Worm (Caenorhabditis elegans): ENCODE measurements around the gene C07B5.4.

The C07B5.4 gene

DNA sequence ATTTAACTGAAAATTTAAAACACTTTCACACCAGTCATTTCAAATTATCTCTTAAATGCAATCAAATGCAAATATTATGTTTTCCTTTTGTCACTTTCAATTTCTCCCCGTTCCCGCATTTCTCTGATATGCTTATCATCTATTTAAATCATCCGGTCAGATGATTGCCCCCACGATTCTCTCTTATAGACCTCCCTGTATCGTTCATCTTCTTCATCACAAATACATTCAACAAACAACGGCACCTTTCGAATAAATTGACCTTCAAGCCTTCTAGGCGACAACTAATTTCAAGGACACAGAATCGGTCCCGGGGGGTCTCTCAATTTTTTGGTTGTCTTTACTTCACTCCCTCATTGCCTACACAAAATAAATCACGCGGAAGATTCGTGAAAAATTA lies 19.4 kb downstream of the C07B5.4 start (continued):
- no peak for TF ChIP-seq fkh-2 (tag; optimal IDR thresholded peaks at IDR 0.05)
- TF ChIP-seq daf-12 (tag; optimal IDR thresholded peaks at IDR 0.05), result no peak
- TF ChIP-seq snpc-4 (tag; optimal IDR thresholded peaks at IDR 0.05), result no peak
- no peak for TF ChIP-seq hmg-11 (tag; optimal IDR thresholded peaks at IDR 0.05)
- TF ChIP-seq lsy-12 (tag; optimal IDR thresholded peaks at IDR 0.05), result no peak
- no peak for TF ChIP-seq ceh-28 (tag; optimal IDR thresholded peaks at IDR 0.05)
- TF ChIP-seq fos-1 (tag; optimal IDR thresholded peaks at IDR 0.05), result no peak
- peak; percentile 93 for TF ChIP-seq elt-1 (tag; optimal IDR thresholded peaks at IDR 0.05)
- no peak for TF ChIP-seq R02D3.7 (tag; optimal IDR thresholded peaks at IDR 0.05)
- TF ChIP-seq nhr-237 (tag; optimal IDR thresholded peaks at IDR 0.05), result no peak
- TF ChIP-seq nhr-25 (tag; optimal IDR thresholded peaks at IDR 0.05), result peak; percentile 95
- peak; percentile 22 for TF ChIP-seq lin-39 (tag; optimal IDR thresholded peaks at IDR 0.05)

DNA sequence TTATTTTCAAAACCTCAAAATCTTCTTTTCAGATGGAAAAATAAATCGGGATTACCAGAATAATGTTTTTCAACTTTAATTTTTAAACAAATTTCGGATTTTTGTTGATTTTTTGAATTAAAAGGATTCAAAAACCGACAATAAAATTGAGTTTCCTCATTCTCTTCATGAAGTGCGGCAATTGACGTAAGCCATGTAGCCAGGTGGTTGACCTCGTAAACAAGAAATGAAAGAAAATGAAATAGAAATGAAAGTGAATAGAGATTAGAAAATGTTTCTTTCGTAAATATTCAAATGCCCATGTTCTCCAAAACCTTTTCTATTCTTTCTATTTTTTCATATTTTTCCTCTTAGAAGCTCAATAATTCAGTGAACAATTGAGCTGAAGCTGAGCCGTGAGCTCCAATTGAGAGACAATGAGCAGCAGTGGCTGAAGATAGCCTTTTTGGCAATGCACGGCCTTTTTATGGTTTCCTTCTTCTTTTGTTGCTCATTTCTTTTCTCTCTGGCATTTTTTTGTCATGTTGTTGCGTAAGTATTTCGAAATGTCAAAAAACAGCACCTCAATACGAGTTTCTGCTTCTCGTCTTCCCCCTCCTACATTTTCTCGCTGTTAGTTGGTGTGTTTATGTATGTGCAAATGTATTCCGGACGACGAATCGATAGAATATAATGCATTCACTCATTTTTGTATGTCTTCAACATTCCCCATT lies 20.4 kb downstream of the C07B5.4 start:
- TF ChIP-seq skn-1 (tag; optimal IDR thresholded peaks at IDR 0.05), result peak; percentile 10
- no peak for TF ChIP-seq unc-39 (tag; optimal IDR thresholded peaks at IDR 0.05)
- peak; percentile 19 for TF ChIP-seq lin-39 (tag; optimal IDR thresholded peaks at IDR 0.05)
- TF ChIP-seq egl-5 (tag; optimal IDR thresholded peaks at IDR 0.05), result peak; percentile 40

DNA sequence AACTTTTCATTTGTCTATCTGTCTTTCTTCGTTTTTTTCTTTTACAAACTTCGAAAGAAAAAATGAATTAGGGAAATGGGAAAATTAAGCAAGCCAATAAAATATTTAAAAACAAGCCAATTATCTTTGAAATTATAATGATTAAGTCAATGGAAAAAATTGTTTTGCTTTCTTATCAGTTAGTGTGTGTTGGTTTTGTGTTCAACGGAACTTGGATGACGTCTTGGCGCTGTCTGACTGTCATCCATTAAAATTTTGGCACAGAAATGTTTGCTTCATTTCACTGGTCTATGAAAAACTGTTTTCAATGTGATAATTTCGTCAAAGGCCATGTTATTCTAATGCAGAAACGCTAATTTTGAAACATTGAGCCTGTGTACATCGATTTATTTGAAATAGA lies 21.1 kb downstream of the C07B5.4 start:
- TF ChIP-seq nhr-76 (tag; optimal IDR thresholded peaks at IDR 0.05) (no peak), elt-2 (tag; optimal IDR thresholded peaks at IDR 0.05) (peak; percentile 66), pqm-1 (tag; optimal IDR thresholded peaks at IDR 0.05) (peak; percentile 46)

DNA sequence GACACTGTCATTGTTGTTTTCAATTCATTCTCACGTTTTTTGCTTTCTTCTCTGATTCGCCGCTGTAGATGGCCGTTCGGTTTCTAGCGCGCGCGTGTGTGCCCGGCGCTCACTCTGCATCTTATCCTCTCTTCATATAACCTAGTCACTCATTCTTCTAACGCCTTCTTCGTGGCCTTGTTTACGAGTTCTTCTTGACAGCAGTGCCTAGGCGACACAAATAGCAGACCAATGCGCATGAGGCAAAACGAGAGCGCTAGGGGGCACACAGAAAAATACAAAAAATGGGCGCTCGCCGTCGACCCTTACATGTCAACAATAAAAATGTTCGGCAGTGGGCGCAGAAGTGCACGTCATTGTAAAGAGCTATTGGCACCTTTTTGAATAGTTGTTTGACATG lies 21.7 kb downstream of the C07B5.4 start:
- TF ChIP-seq nhr-43 (tag; optimal IDR thresholded peaks at IDR 0.05; ENCODE audit: poor library complexity, severe bottlenecking) (peak; percentile 22), mdl-1 (tag; optimal IDR thresholded peaks at IDR 0.05) (peak; percentile 57), unc-62 (GFP tag; optimal IDR thresholded peaks at IDR 0.05) (peak; percentile 62), ceh-28 (tag; optimal IDR thresholded peaks at IDR 0.05) (peak; percentile 42), nfya-1 (tag; optimal IDR thresholded peaks at IDR 0.05; ENCODE audit: insufficient read depth) (peak; percentile 84), fos-1 (tag; optimal IDR thresholded peaks at IDR 0.05) (no peak), nhr-12 (tag; optimal IDR thresholded peaks at IDR 0.05) (no peak), nhr-11 (tag; optimal IDR thresholded peaks at IDR 0.05) (no peak), ama-1 (optimal IDR thresholded peaks at IDR 0.05) (peak; percentile 34), egl-5 (tag; optimal IDR thresholded peaks at IDR 0.05) (peak; percentile 43), jun-1 (tag; optimal IDR thresholded peaks at IDR 0.05) (peak; percentile 74), hmg-11 (tag; optimal IDR thresholded peaks at IDR 0.05) (peak; percentile 54), pqm-1 (tag; optimal IDR thresholded peaks at IDR 0.05) (peak; percentile 24), nhr-23 (tag; optimal IDR thresholded peaks at IDR 0.05) (peak; percentile 63), egl-27 (tag; optimal IDR thresholded peaks at IDR 0.05) (no peak), elt-2 (tag; optimal IDR thresholded peaks at IDR 0.05) (peak; percentile 47), lin-39 (tag; optimal IDR thresholded peaks at IDR 0.05) (peak; percentile 75), pha-4 (tag; optimal IDR thresholded peaks at IDR 0.05) (peak; percentile 91), elt-1 (tag; optimal IDR thresholded peaks at IDR 0.05) (peak; percentile 33), nhr-25 (tag; optimal IDR thresholded peaks at IDR 0.05) (peak; percentile 94)

DNA sequence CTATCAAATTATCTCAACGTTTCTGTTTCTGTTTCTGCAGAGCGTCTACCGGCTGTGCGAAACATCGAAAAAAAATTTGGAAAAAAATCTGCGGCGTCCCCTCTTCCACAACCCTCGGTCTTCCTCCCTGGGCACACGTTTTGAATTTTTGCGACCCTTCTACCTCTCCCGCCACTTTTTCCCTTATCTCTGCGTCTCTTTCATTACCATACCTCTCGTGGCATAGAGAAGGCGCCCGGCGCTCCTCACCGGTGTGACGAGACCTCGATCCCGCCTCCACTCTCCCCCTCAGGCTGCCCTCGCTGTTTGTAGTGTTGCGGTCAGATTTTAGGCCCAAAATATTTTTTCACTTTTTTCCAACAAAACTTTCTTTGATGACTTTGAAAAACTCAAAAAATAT lies 22.9 kb downstream of the C07B5.4 start:
- TF ChIP-seq snpc-4 (tag; optimal IDR thresholded peaks at IDR 0.05) (no peak), daf-12 (tag; optimal IDR thresholded peaks at IDR 0.05) (no peak), elt-2 (tag; optimal IDR thresholded peaks at IDR 0.05) (peak; percentile 21), fos-1 (tag; optimal IDR thresholded peaks at IDR 0.05) (no peak), hmg-11 (tag; optimal IDR thresholded peaks at IDR 0.05) (no peak), nhr-28 (tag; optimal IDR thresholded peaks at IDR 0.05) (no peak), lin-39 (tag; optimal IDR thresholded peaks at IDR 0.05) (no peak), nhr-43 (tag; optimal IDR thresholded peaks at IDR 0.05; ENCODE audit: poor library complexity, severe bottlenecking) (no peak), nhr-237 (tag; optimal IDR thresholded peaks at IDR 0.05) (no peak), nhr-25 (tag; optimal IDR thresholded peaks at IDR 0.05) (peak; percentile 70), elt-3 (tag; optimal IDR thresholded peaks at IDR 0.05) (no peak), nhr-67 (tag; optimal IDR thresholded peaks at IDR 0.05) (no peak), unc-39 (tag; optimal IDR thresholded peaks at IDR 0.05) (no peak), skn-1 (tag; optimal IDR thresholded peaks at IDR 0.05) (no peak), ceh-82 (tag; optimal IDR thresholded peaks at IDR 0.05) (no peak), ZK546.5 (tag; optimal IDR thresholded peaks at IDR 0.05) (no peak), eor-1 (tag; optimal IDR thresholded peaks at IDR 0.05) (no peak), ceh-9 (tag; optimal IDR thresholded peaks at IDR 0.05) (no peak), ama-1 (optimal IDR thresholded peaks at IDR 0.05) (peak; percentile 48), nhr-11 (tag; optimal IDR thresholded peaks at IDR 0.05) (no peak), ztf-11 (tag; optimal IDR thresholded peaks at IDR 0.05) (no peak), fkh-10 (GFP tag; optimal IDR thresholded peaks at IDR 0.05) (no peak), pha-4 (tag; optimal IDR thresholded peaks at IDR 0.05) (peak; percentile 20), pqm-1 (tag; optimal IDR thresholded peaks at IDR 0.05) (peak; percentile 25), egl-27 (tag; optimal IDR thresholded peaks at IDR 0.05) (no peak), lin-15B (tag; optimal IDR thresholded peaks at IDR 0.05) (no peak), aly-2 (tag; optimal IDR thresholded peaks at IDR 0.05) (no peak), egl-5 (tag; optimal IDR thresholded peaks at IDR 0.05) (peak; percentile 38), zag-1 (tag; optimal IDR thresholded peaks at IDR 0.05) (no peak), ceh-28 (tag; optimal IDR thresholded peaks at IDR 0.05) (no peak), sea-2 (GFP tag; optimal IDR thresholded peaks at IDR 0.05) (no peak)
